Worm (Caenorhabditis elegans) whole organism, mixed stage, embryonic: Measurements from ENCODE around the gene soc-1.

Experiments used
- M03D4.4 ChIP-seq: sonication (generic microtip); optimal IDR thresholded peaks from 2 replicates; lab custom pipeline; 2017; ENCODE audit warnings: mild to moderate bottlenecking, missing genetic modification characterization, missing compliant biosample characterization
- bed-3 ChIP-seq: fragments of 200-800 bp; sonication (Bioruptor generic); optimal IDR thresholded peaks from 3 replicates; lab custom pipeline; 2018; ENCODE audit warnings: mild to moderate bottlenecking, missing genetic modification characterization, moderate library complexity, missing compliant biosample characterization
- blmp-1 ChIP-seq: fragments of 150-350 bp; optimal IDR thresholded peaks from 2 replicates; lab custom pipeline; 2014; ENCODE audit warnings: missing biosample characterization, missing genetic modification characterization
- ceh-39 ChIP-seq: fragments of 150-350 bp; optimal IDR thresholded peaks from 2 replicates; lab custom pipeline; 2014; ENCODE audit warnings: missing biosample characterization, missing genetic modification characterization
- ceh-43 ChIP-seq: fragments of 200-800 bp; sonication (Bioruptor generic); optimal IDR thresholded peaks from 2 replicates; lab custom pipeline; 2018; ENCODE audit warnings: mild to moderate bottlenecking, missing genetic modification characterization, moderate library complexity, missing compliant biosample characterization
- ceh-83 ChIP-seq: fragments of 200-800 bp; sonication (Bioruptor generic); optimal IDR thresholded peaks from 2 replicates; lab custom pipeline; 2018; ENCODE audit warnings: mild to moderate bottlenecking, missing genetic modification characterization, missing compliant biosample characterization
- ces-1 ChIP-seq: fragments of 150-350 bp; optimal IDR thresholded peaks from 2 replicates; lab custom pipeline; 2014; ENCODE audit warnings: missing biosample characterization, missing genetic modification reagents, missing genetic modification characterization
- cnd-1 ChIP-seq: fragments of 200-800 bp; sonication (Bioruptor generic); optimal IDR thresholded peaks from 2 replicates; lab custom pipeline; 2018; ENCODE audit warnings: mild to moderate bottlenecking, missing genetic modification characterization, missing compliant biosample characterization
- drap-1 ChIP-seq: fragments of 200-800 bp; sonication (Bioruptor generic); optimal IDR thresholded peaks from 3 replicates; lab custom pipeline; 2018; ENCODE audit warnings: mild to moderate bottlenecking, missing genetic modification characterization, missing compliant biosample characterization
- elt-1 ChIP-seq: sonication (generic microtip); optimal IDR thresholded peaks from 2 replicates; lab custom pipeline; 2017; ENCODE audit warnings: missing genetic modification characterization, mild to moderate bottlenecking, missing compliant biosample characterization, antibody characterized with exemption, moderate library complexity, borderline replicate concordance; ENCODE audit not compliant: insufficient read depth
- flh-1 ChIP-seq: fragments of 200-800 bp; sonication (Bioruptor generic); optimal IDR thresholded peaks from 2 replicates; lab custom pipeline; 2018; ENCODE audit warnings: mild to moderate bottlenecking, missing genetic modification characterization, moderate library complexity, missing compliant biosample characterization
- ham-2 ChIP-seq: fragments of 200-800 bp; sonication (Bioruptor generic); optimal IDR thresholded peaks from 2 replicates; lab custom pipeline; 2018; ENCODE audit warnings: mild to moderate bottlenecking, missing genetic modification characterization, missing compliant biosample characterization
- lin-32 ChIP-seq: fragments of 200-800 bp; sonication (Bioruptor generic); optimal IDR thresholded peaks from 2 replicates; lab custom pipeline; 2018; ENCODE audit warnings: mild to moderate bottlenecking, missing genetic modification characterization, missing compliant biosample characterization
- lsy-2 ChIP-seq: fragments of 150-350 bp; optimal IDR thresholded peaks from 2 replicates; lab custom pipeline; 2014; ENCODE audit warnings: missing biosample characterization, missing genetic modification characterization
- mab-5 ChIP-seq: fragments of 150-350 bp; optimal IDR thresholded peaks from 2 replicates; lab custom pipeline; 2014; ENCODE audit warnings: missing biosample characterization, missing genetic modification characterization
- mep-1 ChIP-seq: fragments of 150-350 bp; optimal IDR thresholded peaks from 2 replicates; lab custom pipeline; 2017; ENCODE audit warnings: missing biosample characterization, missing genetic modification reagents, missing genetic modification characterization, inconsistent platforms
- mls-2 ChIP-seq: sonication (generic microtip); optimal IDR thresholded peaks from 2 replicates; lab custom pipeline; 2016; ENCODE audit warnings: mild to moderate bottlenecking, missing genetic modification characterization, moderate library complexity, missing compliant biosample characterization
- nhr-12 ChIP-seq: fragments of 150-350 bp; optimal IDR thresholded peaks from 2 replicates; lab custom pipeline; 2014; ENCODE audit warnings: missing biosample characterization, missing genetic modification characterization
- nhr-2 ChIP-seq: fragments of 150-350 bp; optimal IDR thresholded peaks from 2 replicates; lab custom pipeline; 2014; ENCODE audit warnings: missing biosample characterization, missing genetic modification characterization
- nhr-237 ChIP-seq: fragments of 150-350 bp; optimal IDR thresholded peaks from 2 replicates; lab custom pipeline; 2014; ENCODE audit warnings: missing biosample characterization, missing genetic modification characterization
- nhr-28 ChIP-seq: fragments of 150-350 bp; optimal IDR thresholded peaks from 2 replicates; lab custom pipeline; 2014; ENCODE audit warnings: missing biosample characterization, missing genetic modification characterization
- pha-4 ChIP-seq: fragments of 150-350 bp; optimal IDR thresholded peaks from 2 replicates; lab custom pipeline; 2018; ENCODE audit warnings: missing biosample characterization, missing genetic modification reagents, missing genetic modification characterization
- sem-2 ChIP-seq: fragments of 200-800 bp; sonication (Bioruptor generic); optimal IDR thresholded peaks from 2 replicates; lab custom pipeline; 2018; ENCODE audit warnings: mild to moderate bottlenecking, missing genetic modification characterization, missing compliant biosample characterization
- snpc-4 ChIP-seq: fragments of 150-350 bp; optimal IDR thresholded peaks from 2 replicates; lab custom pipeline; 2014; ENCODE audit warnings: missing biosample characterization, missing genetic modification characterization
- sptf-1 ChIP-seq: sonication (generic microtip); optimal IDR thresholded peaks from 2 replicates; lab custom pipeline; 2017; ENCODE audit warnings: mild to moderate bottlenecking, missing genetic modification characterization, moderate library complexity, missing compliant biosample characterization
- tbx-8 ChIP-seq: fragments of 200-800 bp; sonication (Bioruptor generic); optimal IDR thresholded peaks from 2 replicates; lab custom pipeline; 2018; ENCODE audit warnings: mild to moderate bottlenecking, missing genetic modification characterization, moderate library complexity, missing compliant biosample characterization
- unc-120 ChIP-seq: sonication (generic microtip); optimal IDR thresholded peaks from 2 replicates; lab custom pipeline; 2017; ENCODE audit warnings: missing genetic modification characterization, missing compliant biosample characterization; ENCODE audit not compliant: poor library complexity, severe bottlenecking
- unc-39 ChIP-seq: fragments of 150-350 bp; optimal IDR thresholded peaks from 2 replicates; lab custom pipeline; 2014; ENCODE audit warnings: missing biosample characterization, missing genetic modification characterization
- zip-8 ChIP-seq: fragments of 150-350 bp; optimal IDR thresholded peaks from 2 replicates; lab custom pipeline; 2014; ENCODE audit warnings: missing biosample characterization, missing genetic modification characterization
- ztf-11 ChIP-seq: fragments of 150-350 bp; optimal IDR thresholded peaks from 2 replicates; lab custom pipeline; 2014; ENCODE audit warnings: missing biosample characterization, missing genetic modification characterization

The soc-1 gene

DNA sequence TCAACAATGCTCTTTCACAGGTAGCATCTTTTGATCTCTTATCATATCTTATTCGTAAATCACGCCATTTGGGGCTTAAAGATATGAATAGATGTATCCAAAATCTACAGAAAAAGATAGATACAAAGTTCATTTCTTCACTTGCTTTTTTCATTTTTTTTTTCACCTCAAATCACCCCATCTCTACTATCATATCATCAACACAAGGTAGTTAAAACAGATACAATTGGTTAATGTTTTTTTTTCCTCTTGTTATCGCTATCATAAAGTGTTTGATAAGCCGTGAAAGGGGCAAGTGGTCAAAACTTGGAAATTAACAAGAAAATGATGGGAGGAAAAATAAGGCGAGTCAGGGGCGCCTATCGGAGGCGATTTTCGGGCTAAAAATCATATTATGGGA lies 12.5 kb upstream of the soc-1 start:
- TF ChIP-seq mab-5 (tag; lab: Kevin White, UChicago): no peak
- TF ChIP-seq nhr-12: no peak
- no peak for TF ChIP-seq ceh-83 (GFP tag; lab: Kevin White, UChicago)
- no peak for TF ChIP-seq nhr-237 (tag; lab: Kevin White, UChicago)
- TF ChIP-seq nhr-2 (tag; lab: Kevin White, UChicago): no peak
- no peak for TF ChIP-seq ces-1 (GFP tag; lab: Kevin White, UChicago)
- no peak for TF ChIP-seq snpc-4 (tag; lab: Kevin White, UChicago)
- TF ChIP-seq lin-32 (GFP tag; lab: Kevin White, UChicago): no peak
- no peak for TF ChIP-seq nhr-28 (tag; lab: Kevin White, UChicago)
- no peak for TF ChIP-seq sptf-1 (tag; lab: Kevin White, UChicago)
- TF ChIP-seq mep-1 (tag; lab: Kevin White, UChicago): no peak
- TF ChIP-seq unc-39 (tag; lab: Kevin White, UChicago): no peak

DNA sequence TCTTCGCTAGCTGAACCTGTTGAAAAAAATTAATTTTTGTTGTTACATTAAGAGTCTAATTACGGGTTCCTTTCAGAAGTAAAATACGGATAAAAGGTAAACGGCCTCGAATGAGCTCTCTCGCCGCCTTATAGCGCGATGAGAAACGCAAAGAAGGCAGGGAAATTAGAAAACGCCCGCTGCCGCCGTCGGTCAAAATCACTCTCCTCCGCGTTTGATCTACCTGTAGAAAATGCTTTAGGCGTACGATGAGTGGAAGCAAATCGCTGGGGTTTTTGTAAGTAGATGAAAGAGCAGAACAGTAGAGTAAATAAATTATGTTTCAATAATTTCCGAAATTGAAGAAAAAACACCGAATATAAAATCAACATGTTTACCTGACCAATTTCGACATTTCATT lies 5.6 kb upstream of the soc-1 start:
- TF ChIP-seq pha-4 (tag; lab: Kevin White, UChicago) (no peak), flh-1 (GFP tag; lab: Kevin White, UChicago) (no peak), snpc-4 (tag; lab: Kevin White, UChicago) (no peak), sptf-1 (tag; lab: Kevin White, UChicago) (no peak), nhr-28 (tag; lab: Kevin White, UChicago) (no peak), zip-8 (tag; lab: Kevin White, UChicago) (no peak), ceh-43 (GFP tag; lab: Kevin White, UChicago) (no peak), bed-3 (GFP tag; lab: Kevin White, UChicago) (no peak), nhr-237 (tag; lab: Kevin White, UChicago) (no peak), ham-2 (GFP tag; lab: Kevin White, UChicago) (no peak), ceh-83 (GFP tag; lab: Kevin White, UChicago) (no peak), ztf-11 (tag; lab: Kevin White, UChicago) (no peak)

DNA sequence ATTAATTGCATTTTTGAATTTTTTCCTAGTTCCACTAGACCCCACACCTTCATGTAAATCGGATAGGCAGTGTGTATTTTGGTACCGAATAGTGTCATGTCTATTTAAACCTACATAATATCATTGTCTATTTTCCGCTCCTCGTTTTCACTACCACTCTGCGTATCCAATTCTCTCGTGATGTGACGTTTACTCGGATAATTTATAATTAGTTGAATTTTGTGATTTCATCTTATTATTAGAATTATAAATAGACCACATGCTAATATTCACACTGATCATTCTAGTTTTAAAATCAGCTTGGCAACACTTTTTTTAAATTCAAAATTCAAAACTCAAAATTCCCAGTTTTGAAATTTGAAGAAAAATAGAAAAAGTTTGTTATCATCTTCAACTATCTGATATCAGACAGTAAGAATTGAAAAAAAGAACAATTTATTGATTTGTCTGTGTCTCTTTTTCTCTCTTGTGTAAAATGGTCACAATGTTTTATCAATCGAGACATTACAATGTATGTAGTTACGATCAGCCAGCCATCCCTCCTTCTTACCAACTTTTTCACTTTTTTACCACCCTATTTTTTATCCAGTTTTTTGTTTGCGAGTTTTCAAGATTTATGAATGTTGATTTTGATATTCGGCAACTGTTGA lies 2.1 kb upstream of the soc-1 start:
- no peak for TF ChIP-seq unc-39 (tag; lab: Kevin White, UChicago)
- no peak for TF ChIP-seq pha-4 (tag; lab: Kevin White, UChicago)
- TF ChIP-seq lsy-2 (tag; lab: Kevin White, UChicago): no peak
- no peak for TF ChIP-seq zip-8 (tag; lab: Kevin White, UChicago)
- no peak for TF ChIP-seq unc-120 (tag; lab: Kevin White, UChicago)
- no peak for TF ChIP-seq nhr-28 (tag; lab: Kevin White, UChicago)
- no peak for TF ChIP-seq snpc-4 (tag; lab: Kevin White, UChicago)
- TF ChIP-seq mls-2 (tag; lab: Kevin White, UChicago): no peak
- TF ChIP-seq nhr-237 (tag; lab: Kevin White, UChicago): no peak
- no peak for TF ChIP-seq ceh-43 (GFP tag; lab: Kevin White, UChicago)
- no peak for TF ChIP-seq ces-1 (GFP tag; lab: Kevin White, UChicago)
- TF ChIP-seq elt-1 (tag; lab: Kevin White, UChicago): no peak
- TF ChIP-seq tbx-8 (GFP tag; lab: Kevin White, UChicago): no peak
- no peak for TF ChIP-seq mep-1 (tag; lab: Kevin White, UChicago)
- no peak for TF ChIP-seq ceh-39 (tag; lab: Kevin White, UChicago)
- TF ChIP-seq blmp-1 (tag; lab: Kevin White, UChicago): no peak
- no peak for TF ChIP-seq ztf-11 (tag; lab: Kevin White, UChicago)
- no peak for TF ChIP-seq M03D4.4 (tag; lab: Kevin White, UChicago)
- TF ChIP-seq cnd-1 (tag; lab: Kevin White, UChicago): no peak
- no peak for TF ChIP-seq ceh-83 (GFP tag; lab: Kevin White, UChicago)

DNA sequence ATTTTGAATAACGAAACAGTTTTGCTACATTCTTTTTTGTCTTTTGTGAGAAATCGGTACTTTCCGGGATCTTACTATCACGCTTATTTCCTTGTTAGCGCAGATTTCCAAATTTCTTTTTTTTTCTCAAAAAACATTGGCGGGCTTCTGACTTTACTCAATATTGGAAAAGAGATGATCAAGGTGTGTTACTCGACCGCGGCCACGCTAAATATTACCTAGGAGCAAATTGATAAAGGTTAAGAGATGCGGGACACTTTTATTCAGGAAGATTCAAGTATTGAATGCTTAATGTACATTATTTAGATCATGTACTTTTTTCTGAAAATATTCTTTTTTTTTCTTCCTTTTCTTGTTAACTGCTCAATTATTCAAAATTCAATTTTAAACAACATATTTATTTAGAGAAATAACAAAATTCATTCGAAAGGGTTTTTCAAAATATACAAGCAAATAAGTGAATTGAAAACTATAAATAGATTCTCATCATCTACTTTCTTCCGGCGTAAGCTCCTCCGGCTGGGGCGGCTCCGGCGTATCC lies 4.6 kb downstream of the soc-1 start:
- TF ChIP-seq M03D4.4 (tag; lab: Kevin White, UChicago) (no peak), nhr-237 (tag; lab: Kevin White, UChicago) (peak; percentile 55)

DNA sequence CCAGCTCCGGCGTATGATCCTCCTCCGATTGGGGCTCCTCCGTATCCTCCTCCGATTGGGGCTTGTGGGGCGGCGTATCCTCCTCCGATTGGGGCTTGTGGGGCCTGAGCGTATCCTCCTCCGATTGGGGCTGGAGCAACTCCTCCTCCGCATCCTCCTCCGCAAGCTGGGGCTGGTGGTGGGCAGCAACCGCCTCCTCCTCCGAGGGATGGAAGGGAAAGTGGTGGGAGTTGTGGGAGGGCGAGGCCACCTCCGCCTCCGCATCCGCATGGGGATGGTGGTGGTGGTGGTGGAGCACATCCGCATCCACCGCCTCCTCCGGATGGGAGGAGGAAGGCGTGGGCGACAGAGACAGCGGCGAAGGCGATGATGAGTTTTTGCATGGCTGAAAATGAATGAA lies 5.1 kb downstream of the soc-1 start, which contains the start of gene F41F3.3:
TSS of gene F41F3.3 (minus strand) at position 383 of the 400 bp plus-strand sequence.
- no peak for TF ChIP-seq ceh-83 (GFP tag; lab: Kevin White, UChicago)
- no peak for TF ChIP-seq flh-1 (GFP tag; lab: Kevin White, UChicago)
- peak; percentile 57 for TF ChIP-seq bed-3 (GFP tag; lab: Kevin White, UChicago)
- peak; percentile 18 for TF ChIP-seq unc-120 (tag; lab: Kevin White, UChicago)
- peak; percentile 64 for TF ChIP-seq sptf-1 (tag; lab: Kevin White, UChicago)
- peak; percentile 34 for TF ChIP-seq M03D4.4 (tag; lab: Kevin White, UChicago)
- peak; percentile 15 for TF ChIP-seq drap-1 (GFP tag; lab: Kevin White, UChicago)
- peak; percentile 23 for TF ChIP-seq lin-32 (GFP tag; lab: Kevin White, UChicago)
- TF ChIP-seq zip-8 (tag; lab: Kevin White, UChicago): no peak
- no peak for TF ChIP-seq ham-2 (GFP tag; lab: Kevin White, UChicago)
- peak; percentile 14 for TF ChIP-seq sem-2 (GFP tag; lab: Kevin White, UChicago)
- TF ChIP-seq lsy-2 (tag; lab: Kevin White, UChicago): no peak
- TF ChIP-seq mls-2 (tag; lab: Kevin White, UChicago): peak; percentile 68
- TF ChIP-seq, all 35 proteins: peak for 8
